Fruit fly (Drosophila melanogaster) whole organism, embryonic: ENCODE results near the gene Lmx1a.

ENCODE experiments used
- Abd-B ChIP-seq: fragments of 200-800 bp; sonication (Bioruptor generic); optimal IDR thresholded peaks from 2 replicates; lab custom pipeline; 2018; ENCODE audit warnings: missing biosample characterization, mild to moderate bottlenecking, missing genetic modification characterization, moderate library complexity
- Ada2b ChIP-seq: fragments of 200-800 bp; sonication (Bioruptor generic); IDR thresholded peaks from 2 replicates; pipeline ENCODE4 v1.3.6; 2022; ENCODE audit warnings: missing biosample characterization, missing genetic modification characterization
- Antp ChIP-seq: fragments of 200-800 bp; sonication (Bioruptor generic); optimal IDR thresholded peaks from 3 replicates; lab custom pipeline; 2016; ENCODE audit warnings: missing biosample characterization, missing genetic modification characterization
- Atf6 ChIP-seq: fragments of 200-800 bp; sonication (Bioruptor generic); IDR thresholded peaks from 2 replicates; pipeline ENCODE4 v1.3.6; 2022; ENCODE audit warnings: missing biosample characterization, missing genetic modification characterization
- C15 ChIP-seq: fragments of 200-800 bp; sonication (Bioruptor generic); IDR thresholded peaks from 3 replicates; pipeline ENCODE4 v1.3.6; 2022; ENCODE audit warnings: missing biosample characterization, missing genetic modification characterization
- CG10462 ChIP-seq: fragments of 200-800 bp; sonication (Bioruptor generic); optimal IDR thresholded peaks from 2 replicates; lab custom pipeline; 2016; ENCODE audit warnings: missing biosample characterization, missing genetic modification characterization
- CG10565 ChIP-seq: fragments of 200-800 bp; sonication (Bioruptor generic); optimal IDR thresholded peaks from 3 replicates; lab custom pipeline; 2016; ENCODE audit warnings: missing biosample characterization, mild to moderate bottlenecking, missing genetic modification characterization
- CG11696 ChIP-seq: fragments of 200-800 bp; sonication (Bioruptor generic); IDR thresholded peaks from 2 replicates; pipeline ENCODE4 v1.3.6; 2022; ENCODE audit warnings: missing biosample characterization, missing genetic modification characterization
- CG14014 ChIP-seq: fragments of 200-800 bp; sonication (Bioruptor generic); IDR thresholded peaks from 2 replicates; pipeline ENCODE4 v1.3.6; 2022; ENCODE audit warnings: missing biosample characterization, missing genetic modification characterization
- CG14860 ChIP-seq: fragments of 200-800 bp; sonication (Bioruptor generic); IDR thresholded peaks from 3 replicates; pipeline ENCODE4 v1.3.6; 2022; ENCODE audit warnings: missing biosample characterization, missing genetic modification characterization; ENCODE audit not compliant: partially characterized antibody
- CG15011 ChIP-seq: fragments of 200-800 bp; sonication (Bioruptor generic); optimal IDR thresholded peaks from 3 replicates; lab custom pipeline; 2018; ENCODE audit warnings: missing biosample characterization, mild to moderate bottlenecking, missing genetic modification characterization
- CG15601 ChIP-seq: fragments of 200-800 bp; sonication (Bioruptor generic); optimal IDR thresholded peaks from 3 replicates; lab custom pipeline; 2019; ENCODE audit warnings: missing biosample characterization, mild to moderate bottlenecking, missing genetic modification characterization, moderate library complexity
- CG1602 ChIP-seq: fragments of 200-800 bp; sonication (Bioruptor generic); optimal IDR thresholded peaks from 3 replicates; lab custom pipeline; 2016; ENCODE audit warnings: missing biosample characterization, missing genetic modification characterization
- CG16863 ChIP-seq: fragments of 200-800 bp; sonication (Bioruptor generic); optimal IDR thresholded peaks from 3 replicates; lab custom pipeline; 2016; ENCODE audit warnings: missing biosample characterization, missing genetic modification characterization
- CG18262 ChIP-seq: fragments of 200-800 bp; optimal IDR thresholded peaks from 3 replicates; lab custom pipeline; 2019; ENCODE audit warnings: missing biosample characterization, mild to moderate bottlenecking, missing genetic modification characterization, moderate library complexity
- CG2116 ChIP-seq: fragments of 200-800 bp; sonication (Bioruptor generic); optimal IDR thresholded peaks from 3 replicates; lab custom pipeline; 2018; ENCODE audit warnings: missing biosample characterization, mild to moderate bottlenecking, missing genetic modification characterization
- CG30403 ChIP-seq: fragments of 200-800 bp; sonication (Bioruptor generic); optimal IDR thresholded peaks from 3 replicates; lab custom pipeline; 2016; ENCODE audit warnings: missing biosample characterization, missing genetic modification characterization
- CG31365 ChIP-seq: fragments of 200-800 bp; sonication (Bioruptor generic); optimal IDR thresholded peaks from 2 replicates; lab custom pipeline; 2018; ENCODE audit warnings: missing biosample characterization, mild to moderate bottlenecking, missing genetic modification characterization
- CG3847 ChIP-seq: fragments of 200-800 bp; sonication (Bioruptor generic); IDR thresholded peaks from 2 replicates; pipeline ENCODE4 v1.3.6; 2022; ENCODE audit warnings: missing biosample characterization, missing genetic modification characterization
- CG42726 ChIP-seq: fragments of 200-800 bp; sonication (Bioruptor generic); IDR thresholded peaks from 2 replicates; pipeline ENCODE4 v1.3.6; 2022; ENCODE audit warnings: missing biosample characterization, missing genetic modification characterization; ENCODE audit not compliant: partially characterized antibody
- CG4404 ChIP-seq: fragments of 200-800 bp; sonication (Bioruptor generic); IDR thresholded peaks from 2 replicates; pipeline ENCODE4 v1.3.6; 2022; ENCODE audit warnings: missing biosample characterization, missing genetic modification characterization
- CG4854 ChIP-seq: fragments of 200-800 bp; sonication (Bioruptor generic); optimal IDR thresholded peaks from 2 replicates; lab custom pipeline; 2016; ENCODE audit warnings: missing biosample characterization, missing genetic modification characterization, inconsistent platforms
- CG8478 ChIP-seq: fragments of >200 bp; optimal IDR thresholded peaks from 2 replicates; lab custom pipeline; 2018
- CTCF ChIP-seq: fragments of 200-800 bp; sonication (Bioruptor generic); optimal IDR thresholded peaks from 2 replicates; lab custom pipeline; 2017; ENCODE audit warnings: missing biosample characterization, mild to moderate bottlenecking, missing genetic modification characterization, moderate library complexity
- E2f1 ChIP-seq: fragments of 200-800 bp; sonication (Bioruptor generic); IDR thresholded peaks from 2 replicates; pipeline ENCODE4 v1.3.6; 2022; ENCODE audit warnings: missing biosample characterization, missing genetic modification characterization
- E2f2 ChIP-seq: fragments of 200-800 bp; sonication (Bioruptor generic); IDR thresholded peaks from 2 replicates; pipeline ENCODE4 v1.3.6; 2022; ENCODE audit warnings: missing biosample characterization, missing genetic modification characterization
- ERR ChIP-seq: fragments of 200-800 bp; sonication (Bioruptor generic); optimal IDR thresholded peaks from 2 replicates; lab custom pipeline; 2016; ENCODE audit warnings: missing biosample characterization, missing genetic modification characterization
- Elba2 ChIP-seq: fragments of 200-800 bp; sonication (Bioruptor generic); optimal IDR thresholded peaks from 3 replicates; lab custom pipeline; 2016; ENCODE audit warnings: missing biosample characterization, missing genetic modification characterization
- HmgD ChIP-seq: fragments of 200-800 bp; sonication (Bioruptor generic); optimal IDR thresholded peaks from 3 replicates; lab custom pipeline; 2016; ENCODE audit warnings: missing biosample characterization, missing genetic modification characterization
- Hmr ChIP-seq: fragments of 200-800 bp; sonication (Bioruptor generic); optimal IDR thresholded peaks from 3 replicates; lab custom pipeline; 2017; ENCODE audit warnings: mild to moderate bottlenecking, missing biosample characterization, missing genetic modification reagents, missing genetic modification characterization
- Hr39 ChIP-seq: fragments of >200 bp; optimal IDR thresholded peaks from 2 replicates; lab custom pipeline; 2017
- Hr51 ChIP-seq, 2 experiments: fragments of 200-800 bp; sonication (Bioruptor generic); optimal IDR thresholded peaks; 2 replicates in 1 of 2; 3 replicates in 1 of 2; lab custom pipeline; 2016 to 2018; ENCODE audit warnings: missing biosample characterization in 2 of 2, missing genetic modification characterization in 2 of 2, mild to moderate bottlenecking in 1 of 2, moderate library complexity in 1 of 2
- Lhr ChIP-seq: fragments of 200-800 bp; sonication (Bioruptor generic); optimal IDR thresholded peaks from 3 replicates; lab custom pipeline; 2017; ENCODE audit warnings: mild to moderate bottlenecking, missing biosample characterization, missing genetic modification reagents, missing genetic modification characterization
- Mrtf ChIP-seq: fragments of 200-800 bp; sonication (Bioruptor generic); IDR thresholded peaks from 3 replicates; pipeline ENCODE4 v1.3.6; 2022; ENCODE audit warnings: missing biosample characterization, missing genetic modification characterization
- NC2α ChIP-seq: fragments of 200-800 bp; sonication (Bioruptor generic); optimal IDR thresholded peaks from 2 replicates; lab custom pipeline; 2016; ENCODE audit warnings: missing biosample characterization, missing genetic modification characterization
- NfI ChIP-seq: fragments of 200-800 bp; sonication (Bioruptor generic); optimal IDR thresholded peaks from 3 replicates; lab custom pipeline; 2018; ENCODE audit warnings: missing biosample characterization, mild to moderate bottlenecking, missing genetic modification characterization, moderate library complexity
- Sry-δ ChIP-seq: fragments of 200-800 bp; sonication (Bioruptor generic); optimal IDR thresholded peaks from 2 replicates; lab custom pipeline; 2016; ENCODE audit warnings: missing biosample characterization, missing genetic modification characterization
- bbx ChIP-seq: fragments of 200-800 bp; sonication (Bioruptor generic); IDR thresholded peaks from 2 replicates; pipeline ENCODE4 v1.3.6; 2022; ENCODE audit warnings: missing biosample characterization, missing genetic modification characterization; ENCODE audit not compliant: partially characterized antibody
- hbn ChIP-seq: fragments of 200-800 bp; sonication (Bioruptor generic); IDR thresholded peaks from 2 replicates; pipeline ENCODE4 v1.3.6; 2022; ENCODE audit warnings: missing biosample characterization, missing genetic modification characterization; ENCODE audit not compliant: partially characterized antibody
- jigr1 ChIP-seq: fragments of 200-800 bp; sonication (Bioruptor generic); IDR thresholded peaks from 3 replicates; pipeline ENCODE4 v1.3.6; 2022; ENCODE audit warnings: missing biosample characterization, missing genetic modification characterization
- jumu ChIP-seq: fragments of 200-800 bp; sonication (Bioruptor generic); optimal IDR thresholded peaks from 3 replicates; lab custom pipeline; 2016; ENCODE audit warnings: missing biosample characterization, missing genetic modification characterization
- lilli ChIP-seq: fragments of 200-800 bp; sonication (Bioruptor generic); optimal IDR thresholded peaks from 3 replicates; lab custom pipeline; 2016; ENCODE audit warnings: missing biosample characterization, missing genetic modification characterization
- lov ChIP-seq, 2 experiments: fragments of 200-800 bp in 1 of 2; fragments of >200 bp in 1 of 2; sonication (Bioruptor generic) in 1 of 2; IDR thresholded peaks in 1 of 2; optimal IDR thresholded peaks in 1 of 2; 2 replicates in 1 of 2; 3 replicates in 1 of 2; pipeline versions ENCODE4 v1.3.6 to Lab custom; 2017 to 2022; ENCODE audit warnings: missing biosample characterization in 1 of 2, missing genetic modification characterization in 1 of 2
- maf-S ChIP-seq: fragments of 200-800 bp; sonication (Bioruptor generic); optimal IDR thresholded peaks from 2 replicates; lab custom pipeline; 2016; ENCODE audit warnings: missing biosample characterization, missing genetic modification characterization
- mld ChIP-seq: fragments of 200-800 bp; sonication (Bioruptor generic); IDR thresholded peaks from 3 replicates; pipeline ENCODE4 v1.3.6; 2022; ENCODE audit warnings: missing biosample characterization, missing genetic modification characterization; ENCODE audit not compliant: partially characterized antibody
- pfk ChIP-seq: fragments of 200-800 bp; sonication (Bioruptor generic); optimal IDR thresholded peaks from 2 replicates; lab custom pipeline; 2018; ENCODE audit warnings: missing biosample characterization, mild to moderate bottlenecking, missing genetic modification characterization, moderate library complexity
- prd ChIP-seq, 3 experiments: fragments of >200 bp in 2 of 3; fragments of 200-800 bp in 1 of 3; sonication (Bioruptor generic) in 1 of 3; optimal IDR thresholded peaks in 2 of 3; IDR thresholded peaks in 1 of 3; 2 replicates in 2 of 3; 3 replicates in 1 of 3; pipeline versions ENCODE4 v1.3.6 to Lab custom; 2017 to 2022; ENCODE audit warnings: missing biosample characterization in 1 of 3, missing genetic modification characterization in 1 of 3
- pum ChIP-seq: fragments of 200-800 bp; sonication (Bioruptor generic); optimal IDR thresholded peaks from 2 replicates; lab custom pipeline; 2016; ENCODE audit warnings: missing biosample characterization, missing genetic modification characterization
- row ChIP-seq: fragments of 200-800 bp; sonication (Bioruptor generic); IDR thresholded peaks from 3 replicates; pipeline ENCODE4 v1.3.6; 2022; ENCODE audit warnings: missing biosample characterization, missing genetic modification characterization
- tio ChIP-seq: fragments of 200-800 bp; sonication (Bioruptor generic); optimal IDR thresholded peaks from 2 replicates; lab custom pipeline; 2017; ENCODE audit warnings: missing biosample characterization, missing genetic modification characterization, inconsistent platforms
- tna ChIP-seq: fragments of 200-800 bp; sonication (Bioruptor generic); IDR thresholded peaks from 2 replicates; pipeline ENCODE4 v1.3.6; 2022; ENCODE audit warnings: missing biosample characterization, missing genetic modification characterization; ENCODE audit not compliant: partially characterized antibody

Lmx1a gene

dm6 chr3L:12336339-12336738 is 7.3 kb downstream of the Lmx1a start, which contains the start of gene CG10418 (continued):
- TF ChIP-seq row (GFP tag; lab: Robert Waterston, UW) (peak; percentile 69), Mrtf (GFP tag; lab: Robert Waterston, UW) (no peak), Sry-δ (GFP tag; lab: Kevin White, UChicago) (peak; percentile 86), CTCF (GFP tag; lab: Kevin White, UChicago) (peak; percentile 16), CG1602 (peak; percentile 63), CG18262 (tag; lab: Kevin White, UChicago) (no peak), CG16863 (GFP tag; lab: Kevin White, UChicago) (peak; percentile 14), CG42726 (GFP tag; lab: Robert Waterston, UW) (peak; percentile 44), mld (GFP tag; lab: Robert Waterston, UW) (0 out of 3 replicates have a peak, but pooled peaks have one; percentile 50), CG11696 (GFP tag; lab: Robert Waterston, UW) (no peak), Hr39 (no peak), CG15011 (GFP tag; lab: Kevin White, UChicago) (no peak), prd (optimal IDR thresholded peaks at IDR 0.05; lab: Kevin White, UChicago) (no peak), prd (GFP tag; IDR thresholded peaks at IDR 0.05; lab: Robert Waterston, UW) (peak; percentile 66; the same call in 2 of the 3 replicates), CG31365 (tag; lab: Kevin White, UChicago) (no peak), tna (GFP tag; lab: Robert Waterston, UW) (peak; percentile 51; the same call in 1 of the 2 replicates), ERR (no peak), Lhr (peak; percentile 90), CG10462 (peak; percentile 37), CG4854 (GFP tag; lab: Kevin White, UChicago) (no peak), jigr1 (GFP tag; lab: Robert Waterston, UW) (0 out of 3 replicates have a peak, but pooled peaks have one; percentile 21), lilli (peak; percentile 51), CG4404 (GFP tag; lab: Robert Waterston, UW) (no peak), Antp (GFP tag; lab: Kevin White, UChicago) (no peak), Hr51 (GFP tag; optimal IDR thresholded peaks at IDR 0.05; lab: Kevin White, UChicago) (peak; percentile 24 to 29), NfI (no peak), CG30403 (GFP tag; lab: Kevin White, UChicago) (peak; percentile 39), tio (GFP tag; lab: Kevin White, UChicago) (peak; percentile 30), HmgD (GFP tag; lab: Kevin White, UChicago) (peak; percentile 32), pum (peak; percentile 12), CG10565 (GFP tag; lab: Kevin White, UChicago) (no peak), Hmr (peak; percentile 23), jumu (GFP tag; lab: Kevin White, UChicago) (no peak), hbn (peak; percentile 79), C15 (no peak), Atf6 (no peak), maf-S (GFP tag; lab: Kevin White, UChicago) (no peak), E2f2 (peak; percentile 97), bbx (GFP tag; lab: Robert Waterston, UW) (peak; percentile 62; the same call in 1 of the 2 replicates), pfk (no peak), CG15601 (tag; lab: Kevin White, UChicago) (peak; percentile 35), Ada2b (GFP tag; lab: Robert Waterston, UW) (no peak), CG2116 (GFP tag; lab: Kevin White, UChicago) (peak; percentile 82), Elba2 (peak; percentile 77), NC2α (no peak), CG3847 (GFP tag; lab: Robert Waterston, UW) (peak; percentile 77), lov (optimal IDR thresholded peaks at IDR 0.05; lab: Kevin White, UChicago) (no peak), lov (GFP tag; IDR thresholded peaks at IDR 0.05; lab: Robert Waterston, UW) (0 out of 3 replicates have a peak, but pooled peaks have one; percentile 4), E2f1 (GFP tag; lab: Robert Waterston, UW) (peak; percentile 41; the same call in 1 of the 2 replicates), CG14860 (peak; percentile 80), CG8478 (lab: Kevin White, UChicago) (peak; percentile 12), CG14014 (GFP tag; lab: Robert Waterston, UW) (peak; percentile 10; the same call in 1 of the 2 replicates), Abd-B (GFP tag; lab: Kevin White, UChicago) (peak; percentile 75)
